Worm (Caenorhabditis elegans) whole organism, L1 larva: ENCODE data around the gene F53C3.7.

Source experiments
- C16A3.4 ChIP-seq: fragments of 150-350 bp; optimal IDR thresholded peaks from 2 replicates; lab custom pipeline; 2014; ENCODE audit warnings: missing biosample characterization, missing genetic modification characterization
- C34B4.2 ChIP-seq: sonication (generic microtip); optimal IDR thresholded peaks from 2 replicates; lab custom pipeline; 2017; ENCODE audit warnings: mild to moderate bottlenecking, missing genetic modification characterization, missing compliant biosample characterization
- Y116A8C.19 ChIP-seq: sonication (generic microtip); optimal IDR thresholded peaks from 2 replicates; lab custom pipeline; 2016; ENCODE audit warnings: missing compliant biosample characterization, missing genetic modification characterization, borderline replicate concordance
- aha-1 ChIP-seq: fragments of 150-350 bp; optimal IDR thresholded peaks from 2 replicates; lab custom pipeline; 2014; ENCODE audit warnings: missing biosample characterization, missing genetic modification characterization
- alr-1 ChIP-seq: fragments of 200-800 bp; sonication (Bioruptor generic); optimal IDR thresholded peaks from 2 replicates; lab custom pipeline; 2018; ENCODE audit warnings: borderline replicate concordance, mild to moderate bottlenecking, missing genetic modification characterization, missing compliant biosample characterization
- aly-2 ChIP-seq: fragments of 150-350 bp; optimal IDR thresholded peaks from 2 replicates; lab custom pipeline; 2014; ENCODE audit warnings: missing biosample characterization, missing genetic modification characterization
- ama-1 ChIP-seq: fragments of 150-350 bp; optimal IDR thresholded peaks from 2 replicates; lab custom pipeline; 2014
- ceh-8 ChIP-seq: fragments of 200-800 bp; sonication (Bioruptor generic); optimal IDR thresholded peaks from 2 replicates; lab custom pipeline; 2018; ENCODE audit warnings: mild to moderate bottlenecking, missing genetic modification characterization, moderate library complexity, missing compliant biosample characterization
- ceh-82 ChIP-seq, 3 experiments: fragments of 150-350 bp in 1 of 3; sonication (generic microtip) in 2 of 3; optimal IDR thresholded peaks; 2 replicates each; lab custom pipeline; 2014 to 2017; ENCODE audit warnings: missing biosample characterization in 3 of 3, missing genetic modification characterization in 3 of 3
- ceh-90 ChIP-seq: sonication (generic microtip); optimal IDR thresholded peaks from 2 replicates; lab custom pipeline; 2016; ENCODE audit warnings: missing genetic modification characterization, missing compliant biosample characterization
- ces-1 ChIP-seq: fragments of 150-350 bp; optimal IDR thresholded peaks from 2 replicates; lab custom pipeline; 2014; ENCODE audit warnings: missing biosample characterization, missing genetic modification reagents, missing genetic modification characterization
- dpl-1 ChIP-seq, 3 experiments: fragments of 150-350 bp in 2 of 3; sonication (generic microtip) in 1 of 3; optimal IDR thresholded peaks; 2 replicates each; lab custom pipeline; 2014 to 2017; ENCODE audit warnings: missing biosample characterization in 3 of 3, missing genetic modification characterization in 3 of 3, missing genetic modification reagents in 3 of 3
- dsc-1 ChIP-seq: sonication (generic microtip); optimal IDR thresholded peaks from 2 replicates; lab custom pipeline; 2016; ENCODE audit warnings: mild to moderate bottlenecking, missing genetic modification characterization, missing compliant biosample characterization
- efl-1 ChIP-seq, 4 experiments: fragments of 150-350 bp; optimal IDR thresholded peaks in 3 of 4; peaks in 1 of 4; 1 replicate in 1 of 4; 2 replicates in 3 of 4; lab custom pipeline; 2014; ENCODE audit warnings: missing biosample characterization in 2 of 4, missing genetic modification characterization in 2 of 4, missing genetic modification reagents in 2 of 4
- efl-3 ChIP-seq: fragments of 200-800 bp; sonication (Bioruptor generic); optimal IDR thresholded peaks from 2 replicates; lab custom pipeline; 2018; ENCODE audit warnings: mild to moderate bottlenecking, missing genetic modification characterization, missing compliant biosample characterization
- fkh-10 ChIP-seq: sonication (generic microtip); optimal IDR thresholded peaks from 2 replicates; lab custom pipeline; 2017; ENCODE audit warnings: missing biosample characterization, missing genetic modification reagents, missing genetic modification characterization
- fkh-8 ChIP-seq: sonication (generic microtip); optimal IDR thresholded peaks from 2 replicates; lab custom pipeline; 2016; ENCODE audit warnings: mild to moderate bottlenecking, missing genetic modification characterization, missing compliant biosample characterization
- fos-1 ChIP-seq: fragments of 150-350 bp; optimal IDR thresholded peaks from 2 replicates; lab custom pipeline; 2014; ENCODE audit warnings: missing biosample characterization, missing genetic modification characterization
- hpl-2 ChIP-seq: fragments of 150-350 bp; optimal IDR thresholded peaks from 2 replicates; lab custom pipeline; 2014; ENCODE audit warnings: missing biosample characterization, missing genetic modification reagents, missing genetic modification characterization
- irx-1 ChIP-seq: sonication (generic microtip); optimal IDR thresholded peaks from 2 replicates; lab custom pipeline; 2016; ENCODE audit warnings: missing genetic modification characterization, missing compliant biosample characterization
- isw-1 ChIP-seq: fragments of 200-800 bp; sonication (Bioruptor generic); IDR thresholded peaks from 2 replicates; pipeline ENCODE4 v1.3.6; 2022; ENCODE audit warnings: missing genetic modification characterization, missing compliant biosample characterization
- lin-13 ChIP-seq: fragments of 150-350 bp; optimal IDR thresholded peaks from 2 replicates; lab custom pipeline; 2014; ENCODE audit warnings: missing biosample characterization, missing genetic modification reagents, missing genetic modification characterization
- lin-14 ChIP-seq: fragments of 200-800 bp; sonication (Bioruptor generic); optimal IDR thresholded peaks from 2 replicates; lab custom pipeline; 2018; ENCODE audit warnings: mild to moderate bottlenecking, missing genetic modification characterization, moderate library complexity, missing compliant biosample characterization
- lin-35 ChIP-seq, 2 experiments: fragments of 150-350 bp; optimal IDR thresholded peaks; 2 replicates each; lab custom pipeline; 2014; ENCODE audit warnings: missing biosample characterization in 2 of 2, missing genetic modification characterization in 2 of 2, missing genetic modification reagents in 2 of 2
- lin-39 ChIP-seq: fragments of 150-350 bp; optimal IDR thresholded peaks from 2 replicates; lab custom pipeline; 2014; ENCODE audit warnings: missing biosample characterization, missing genetic modification reagents, missing genetic modification characterization
- lsy-2 ChIP-seq, 2 experiments: fragments of 150-350 bp; optimal IDR thresholded peaks; 2 replicates each; lab custom pipeline; 2014; ENCODE audit warnings: missing biosample characterization in 2 of 2, missing genetic modification characterization in 2 of 2
- mef-2 ChIP-seq: fragments of 150-350 bp; optimal IDR thresholded peaks from 2 replicates; lab custom pipeline; 2014; ENCODE audit warnings: missing biosample characterization, missing genetic modification characterization
- nhr-11 ChIP-seq: fragments of 150-350 bp; optimal IDR thresholded peaks from 2 replicates; lab custom pipeline; 2014; ENCODE audit warnings: missing biosample characterization, missing genetic modification characterization
- nhr-19 ChIP-seq: fragments of 200-800 bp; sonication (Bioruptor generic); conservative IDR thresholded peaks from 2 replicates; pipeline ENCODE4 v1.3.6; 2022; ENCODE audit warnings: missing genetic modification characterization, missing compliant biosample characterization
- nhr-20 ChIP-seq: sonication (generic microtip); optimal IDR thresholded peaks from 2 replicates; lab custom pipeline; 2016; ENCODE audit warnings: mild to moderate bottlenecking, missing genetic modification characterization, missing compliant biosample characterization
- nhr-84 ChIP-seq: sonication (generic microtip); optimal IDR thresholded peaks from 2 replicates; lab custom pipeline; 2017; ENCODE audit warnings: missing biosample characterization, missing genetic modification characterization
- nhr-85 ChIP-seq: sonication (generic microtip); peaks from one replicate; lab custom pipeline; 2016; ENCODE audit warnings: missing genetic modification characterization, inconsistent platforms, missing compliant biosample characterization
- nhr-90 ChIP-seq: sonication (generic microtip); optimal IDR thresholded peaks from 2 replicates; lab custom pipeline; 2016; ENCODE audit warnings: mild to moderate bottlenecking, missing genetic modification characterization, missing compliant biosample characterization; ENCODE audit not compliant: poor library complexity
- pqm-1 ChIP-seq: sonication (generic microtip); optimal IDR thresholded peaks from 3 replicates; lab custom pipeline; 2017; ENCODE audit warnings: missing biosample characterization, missing genetic modification characterization
- skn-1 ChIP-seq: fragments of 150-350 bp; optimal IDR thresholded peaks from 2 replicates; lab custom pipeline; 2014; ENCODE audit warnings: missing biosample characterization, missing genetic modification characterization
- snpc-4 ChIP-seq: fragments of 150-350 bp; optimal IDR thresholded peaks from 2 replicates; lab custom pipeline; 2014; ENCODE audit warnings: missing biosample characterization, missing genetic modification characterization
- sptf-1 ChIP-seq: fragments of 150-350 bp; optimal IDR thresholded peaks from 2 replicates; lab custom pipeline; 2014; ENCODE audit warnings: missing biosample characterization, missing genetic modification characterization
- sup-37 ChIP-seq: fragments of 200-800 bp; sonication (Bioruptor generic); optimal IDR thresholded peaks from 2 replicates; lab custom pipeline; 2018; ENCODE audit warnings: mild to moderate bottlenecking, missing genetic modification characterization, missing compliant biosample characterization
- swsn-7 ChIP-seq: sonication (generic microtip); optimal IDR thresholded peaks from 2 replicates; lab custom pipeline; 2016; ENCODE audit warnings: missing genetic modification characterization, missing compliant biosample characterization
- tbx-2 ChIP-seq: sonication (generic microtip); optimal IDR thresholded peaks from 2 replicates; lab custom pipeline; 2016; ENCODE audit warnings: missing genetic modification characterization, missing compliant biosample characterization
- tlp-1 ChIP-seq: fragments of 150-350 bp; optimal IDR thresholded peaks from 2 replicates; lab custom pipeline; 2014; ENCODE audit warnings: missing biosample characterization, missing genetic modification characterization
- unc-130 ChIP-seq: fragments of 150-350 bp; optimal IDR thresholded peaks from 2 replicates; lab custom pipeline; 2017; ENCODE audit warnings: missing biosample characterization, missing genetic modification characterization, inconsistent platforms
- unc-30 ChIP-seq: sonication (generic microtip); optimal IDR thresholded peaks from 2 replicates; lab custom pipeline; 2017; ENCODE audit warnings: missing biosample characterization, missing genetic modification characterization
- unc-62 ChIP-seq: fragments of 150-350 bp; optimal IDR thresholded peaks from 2 replicates; lab custom pipeline; 2014; ENCODE audit warnings: missing biosample characterization, missing genetic modification reagents, missing genetic modification characterization
- unc-86 ChIP-seq: sonication (generic microtip); optimal IDR thresholded peaks from 2 replicates; lab custom pipeline; 2016; ENCODE audit warnings: missing genetic modification characterization, missing compliant biosample characterization
- unc-98 ChIP-seq: fragments of 200-800 bp; sonication (Bioruptor generic); IDR thresholded peaks from 2 replicates; pipeline ENCODE4 v1.3.6; 2022; ENCODE audit warnings: missing genetic modification characterization, missing compliant biosample characterization
- vab-15 ChIP-seq: sonication (generic microtip); optimal IDR thresholded peaks from 2 replicates; lab custom pipeline; 2017; ENCODE audit warnings: missing genotype, mild to moderate bottlenecking, missing genetic modification characterization, missing compliant biosample characterization
- zip-4 ChIP-seq: fragments of 200-800 bp; sonication (Bioruptor generic); optimal IDR thresholded peaks from 2 replicates; lab custom pipeline; 2018; ENCODE audit warnings: mild to moderate bottlenecking, missing genetic modification characterization, moderate library complexity, missing compliant biosample characterization
- ztf-11 ChIP-seq, 2 experiments: sonication (generic microtip); optimal IDR thresholded peaks; 2 replicates each; lab custom pipeline; 2016 to 2017; ENCODE audit warnings: missing genetic modification characterization in 2 of 2, missing biosample characterization in 1 of 2, missing compliant biosample characterization in 1 of 2

Gene F53C3.7

ce11 chrII:3896920-3897319 is 2.1 kb downstream of the F53C3.7 start (continued):
- peak; percentile 24 to 56 for TF ChIP-seq lin-35 (GFP tag; optimal IDR thresholded peaks at IDR 0.05; lab: Kevin White, UChicago)
- TF ChIP-seq tbx-2 (tag; lab: Kevin White, UChicago): peak; percentile 55
- peak; percentile 12 for TF ChIP-seq nhr-90 (tag; lab: Kevin White, UChicago)
- no peak for TF ChIP-seq pqm-1 (tag; lab: Kevin White, UChicago)
- no peak for TF ChIP-seq tlp-1 (tag; lab: Kevin White, UChicago)
- no peak for TF ChIP-seq zip-4 (GFP tag; lab: Kevin White, UChicago)

DNA sequence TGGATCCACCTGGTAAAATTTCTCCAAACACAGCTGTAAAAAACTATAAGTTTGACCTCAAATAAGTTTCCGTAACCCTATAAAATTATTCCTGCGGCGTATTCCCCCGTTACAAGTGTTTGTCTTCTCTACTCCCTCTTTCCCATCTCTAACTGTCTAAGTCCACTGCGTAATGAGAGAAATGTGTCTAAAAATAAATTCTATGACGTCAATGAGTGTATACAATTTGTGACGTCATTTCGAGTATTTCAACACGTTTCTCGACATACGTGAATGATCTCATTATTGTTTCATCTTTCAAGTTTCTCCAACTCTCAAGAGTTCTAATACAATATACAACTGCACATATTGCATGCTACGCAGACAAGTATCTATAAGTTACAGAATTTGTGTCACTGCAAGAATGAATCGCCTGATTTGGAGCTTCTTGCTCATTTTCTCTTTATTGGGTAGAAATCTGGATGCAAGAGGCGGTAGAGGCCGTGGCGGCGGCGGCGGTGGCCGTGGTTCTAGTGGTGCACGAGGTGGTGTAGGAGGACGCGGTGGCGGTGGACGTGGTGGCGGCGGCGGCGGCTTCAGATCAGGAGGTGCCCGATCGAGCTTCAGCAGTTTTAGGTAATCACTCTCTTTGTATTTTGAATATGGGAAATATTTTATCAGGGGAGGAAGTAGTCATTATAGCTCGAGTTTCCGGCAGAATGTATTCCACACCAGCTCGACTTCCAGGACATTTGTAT is 3.1 kb downstream of the F53C3.7 start, which contains the start of gene F53C3.6:
Gene F53C3.6, plus strand, starts transcription at position 385 of the 737 bp plus-strand sequence.
- no peak for TF ChIP-seq aha-1 (tag; lab: Kevin White, UChicago)
- TF ChIP-seq skn-1: peak; percentile 70
- TF ChIP-seq efl-3: no peak
- TF ChIP-seq sup-37 (GFP tag; lab: Kevin White, UChicago): no peak
- peak; percentile 95 for TF ChIP-seq lin-14 (GFP tag; lab: Kevin White, UChicago)
- no peak for TF ChIP-seq hpl-2 (GFP tag; lab: Kevin White, UChicago)
- TF ChIP-seq ceh-90: no peak
- peak; percentile 47 for TF ChIP-seq lin-39
- peak; percentile 51 for TF ChIP-seq fos-1 (tag; lab: Kevin White, UChicago)
- peak; percentile 26 for TF ChIP-seq C16A3.4
- TF ChIP-seq fkh-10: no peak
- peak; percentile 31 to 71 for TF ChIP-seq lin-35 (GFP tag; optimal IDR thresholded peaks at IDR 0.05; lab: Kevin White, UChicago)
- TF ChIP-seq nhr-19 (GFP tag; lab: Robert Waterston, UW): peak; percentile 53
- peak; percentile 63 to 67 for TF ChIP-seq efl-1 (optimal IDR thresholded peaks at IDR 0.05; lab: Kevin White, UChicago)
- TF ChIP-seq efl-1 (GFP tag; optimal IDR thresholded peaks at IDR 0.05 in 1 of 2; lab: Kevin White, UChicago): peak; percentile 42 to 87
- TF ChIP-seq ama-1: no peak
- peak; percentile 24 for TF ChIP-seq nhr-11 (tag; lab: Kevin White, UChicago)
- TF ChIP-seq mef-2: peak; percentile 98
- no peak for TF ChIP-seq C34B4.2
- TF ChIP-seq sptf-1 (tag; lab: Kevin White, UChicago): no peak
- no peak for TF ChIP-seq Y116A8C.19
- TF ChIP-seq tlp-1 (tag; lab: Kevin White, UChicago): no peak
- TF ChIP-seq ceh-8 (GFP tag; lab: Kevin White, UChicago): peak; percentile 77
- peak; percentile 44 for TF ChIP-seq irx-1 (tag; lab: Kevin White, UChicago)
- no peak for TF ChIP-seq unc-130 (tag; lab: Kevin White, UChicago)
- TF ChIP-seq unc-30 (tag; lab: Kevin White, UChicago): no peak
- peak; percentile 89 for TF ChIP-seq nhr-85
- TF ChIP-seq unc-98: 0 out of 2 replicates have a peak, but pooled peaks have one; percentile 16
- TF ChIP-seq vab-15 (tag; lab: Kevin White, UChicago): no peak
- no peak for TF ChIP-seq ztf-11 (tag; optimal IDR thresholded peaks at IDR 0.05; lab: Kevin White, UChicago)
- TF ChIP-seq lin-13 (GFP tag; lab: Kevin White, UChicago): peak; percentile 51
- TF ChIP-seq alr-1 (tag; lab: Kevin White, UChicago): no peak
- TF ChIP-seq tbx-2 (tag; lab: Kevin White, UChicago): peak; percentile 65
- TF ChIP-seq dsc-1: peak; percentile 71
- peak; percentile 71 for TF ChIP-seq ces-1 (GFP tag; lab: Kevin White, UChicago)
- peak; percentile 48; the same call in 1 of the 2 replicates for TF ChIP-seq isw-1 (GFP tag; lab: Robert Waterston, UW)
- TF ChIP-seq aly-2 (tag; lab: Kevin White, UChicago): no peak
- peak; percentile 26 for TF ChIP-seq snpc-4 (tag; lab: Kevin White, UChicago)
- no peak for TF ChIP-seq nhr-84
- TF ChIP-seq ceh-82 (tag; optimal IDR thresholded peaks at IDR 0.05; lab: Kevin White, UChicago): peak in 2 of 3 experiments; percentile 36 to 67
- TF ChIP-seq swsn-7 (tag; lab: Kevin White, UChicago): peak; percentile 69
- TF ChIP-seq fkh-8 (tag; lab: Kevin White, UChicago): peak; percentile 61
- peak; percentile 67 for TF ChIP-seq unc-86 (tag; lab: Kevin White, UChicago)
- TF ChIP-seq nhr-20: peak; percentile 64
- peak in 2 of 3 experiments; percentile 30 to 38 for TF ChIP-seq dpl-1 (GFP tag; optimal IDR thresholded peaks at IDR 0.05; lab: Kevin White, UChicago)
- TF ChIP-seq nhr-90 (tag; lab: Kevin White, UChicago): peak; percentile 21
- no peak for TF ChIP-seq unc-62 (GFP tag; lab: Kevin White, UChicago)
- peak; percentile 77 for TF ChIP-seq lsy-2 (tag; optimal IDR thresholded peaks at IDR 0.05; lab: Kevin White, UChicago)
